Fruit fly (Drosophila melanogaster) whole organism, prepupa: ENCODE measurements around the gene CG32590.

Source experiments
- CG4318 ChIP-seq: fragments of 200-800 bp; sonication (Bioruptor generic); optimal IDR thresholded peaks from 3 replicates; lab custom pipeline; 2017; ENCODE audit warnings: missing biosample characterization, mild to moderate bottlenecking, missing genetic modification characterization
- salr ChIP-seq, 2 experiments: fragments of 200-800 bp; sonication (Bioruptor generic); optimal IDR thresholded peaks; 3 replicates each; lab custom pipeline; 2016 to 2018; ENCODE audit warnings: missing biosample characterization in 2 of 2, missing genetic modification characterization in 2 of 2, mild to moderate bottlenecking in 1 of 2

DNA sequence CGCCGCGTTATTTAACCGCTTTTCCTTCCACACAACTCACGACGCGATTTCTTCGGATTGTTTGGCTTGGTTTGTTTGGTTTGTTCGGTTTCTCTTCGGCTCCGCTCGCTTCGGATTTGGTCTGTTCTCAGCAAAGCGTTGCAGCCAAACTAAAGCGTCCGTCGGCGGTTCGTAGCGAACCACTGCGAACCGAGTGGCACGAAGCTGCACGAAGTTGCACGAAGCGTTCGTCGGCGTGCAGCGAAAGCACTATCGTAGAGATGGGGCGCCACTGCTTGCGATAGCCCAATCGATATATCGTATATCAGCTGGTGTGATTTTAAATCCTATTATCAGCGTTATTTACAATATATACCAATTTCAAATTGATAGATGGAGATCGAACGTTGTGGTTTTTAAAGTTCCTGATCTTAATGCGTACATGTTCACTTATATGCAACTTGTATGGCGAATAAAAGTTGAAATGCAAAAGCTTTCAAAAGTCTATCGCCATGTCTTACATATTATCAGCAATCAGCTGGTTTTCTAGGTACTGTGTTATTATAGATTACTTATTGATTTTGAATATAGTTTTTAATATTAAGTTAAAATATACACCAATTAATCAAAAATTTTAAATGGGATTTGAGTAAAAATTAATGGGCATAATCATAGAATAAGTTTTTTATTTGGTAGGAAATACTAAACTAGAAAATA is 12.8 kb downstream of the CG32590 start, which contains the start of gene rut:
- TF ChIP-seq salr (GFP tag; optimal IDR thresholded peaks at IDR 0.05; lab: Kevin White, UChicago) (no peak), CG4318 (GFP tag; lab: Kevin White, UChicago) (no peak)
